Worm (Caenorhabditis elegans) whole organism, L4 larva: ENCODE results near the gene top-3.

Experiments used
- dmd-6 ChIP-seq: fragments of 200-800 bp; sonication (Bioruptor generic); IDR thresholded peaks from 2 replicates; pipeline ENCODE4 v1.3.6; 2022; ENCODE audit warnings: missing genetic modification reagents, missing genetic modification characterization, missing compliant biosample characterization
- lsy-2 ChIP-seq, 2 experiments: fragments of 150-350 bp in 1 of 2; sonication (generic microtip) in 1 of 2; optimal IDR thresholded peaks; 2 replicates each; lab custom pipeline; 2014 to 2017; ENCODE audit warnings: missing biosample characterization in 2 of 2, missing genetic modification characterization in 2 of 2
- mdl-1 ChIP-seq, 2 experiments: fragments of 150-350 bp in 1 of 2; sonication (generic microtip) in 1 of 2; optimal IDR thresholded peaks; 2 replicates each; lab custom pipeline; 2014 to 2017; ENCODE audit warnings: missing biosample characterization in 2 of 2, missing genetic modification characterization in 2 of 2

- TF ChIP-seq mdl-1 (tag; optimal IDR thresholded peaks at IDR 0.05; lab: Kevin White, UChicago), result no peak
- TF ChIP-seq dmd-6 (GFP tag; lab: Robert Waterston, UW), result no peak
- no peak for TF ChIP-seq lsy-2 (tag; optimal IDR thresholded peaks at IDR 0.05; lab: Kevin White, UChicago)
Measured at ce11 chrIII:11933539-11933938, 26.4 kb downstream of the top-3 start, which contains the start of gene dolk-1.
